Worm (Caenorhabditis elegans) whole organism, mixed stage, embryonic: ENCODE results near the gene D2023.4.
A peak's percentile ranks its signal among the peaks of the same experiment; 100 is the strongest.

Experiments used
- bed-3 ChIP-seq: fragments of 200-800 bp; sonication (Bioruptor generic); optimal IDR thresholded peaks from 3 replicates; lab custom pipeline; 2018; ENCODE audit warnings: mild to moderate bottlenecking, missing genetic modification characterization, moderate library complexity, missing compliant biosample characterization
- blmp-1 ChIP-seq: fragments of 150-350 bp; optimal IDR thresholded peaks from 2 replicates; lab custom pipeline; 2014; ENCODE audit warnings: missing biosample characterization, missing genetic modification characterization
- elt-3 ChIP-seq: fragments of 150-350 bp; optimal IDR thresholded peaks from 2 replicates; lab custom pipeline; 2014; ENCODE audit warnings: missing biosample characterization, missing genetic modification characterization
- flh-1 ChIP-seq: fragments of 200-800 bp; sonication (Bioruptor generic); optimal IDR thresholded peaks from 2 replicates; lab custom pipeline; 2018; ENCODE audit warnings: mild to moderate bottlenecking, missing genetic modification characterization, moderate library complexity, missing compliant biosample characterization
- ham-2 ChIP-seq: fragments of 200-800 bp; sonication (Bioruptor generic); optimal IDR thresholded peaks from 2 replicates; lab custom pipeline; 2018; ENCODE audit warnings: mild to moderate bottlenecking, missing genetic modification characterization, missing compliant biosample characterization
- lsy-2 ChIP-seq: fragments of 150-350 bp; optimal IDR thresholded peaks from 2 replicates; lab custom pipeline; 2014; ENCODE audit warnings: missing biosample characterization, missing genetic modification characterization
- mep-1 ChIP-seq: fragments of 150-350 bp; optimal IDR thresholded peaks from 2 replicates; lab custom pipeline; 2017; ENCODE audit warnings: missing biosample characterization, missing genetic modification reagents, missing genetic modification characterization, inconsistent platforms
- mls-2 ChIP-seq: sonication (generic microtip); optimal IDR thresholded peaks from 2 replicates; lab custom pipeline; 2016; ENCODE audit warnings: mild to moderate bottlenecking, missing genetic modification characterization, moderate library complexity, missing compliant biosample characterization
- nhr-12 ChIP-seq: fragments of 150-350 bp; optimal IDR thresholded peaks from 2 replicates; lab custom pipeline; 2014; ENCODE audit warnings: missing biosample characterization, missing genetic modification characterization
- nhr-237 ChIP-seq: fragments of 150-350 bp; optimal IDR thresholded peaks from 2 replicates; lab custom pipeline; 2014; ENCODE audit warnings: missing biosample characterization, missing genetic modification characterization
- nhr-28 ChIP-seq: fragments of 150-350 bp; optimal IDR thresholded peaks from 2 replicates; lab custom pipeline; 2014; ENCODE audit warnings: missing biosample characterization, missing genetic modification characterization
- pha-4 ChIP-seq: fragments of 150-350 bp; optimal IDR thresholded peaks from 2 replicates; lab custom pipeline; 2018; ENCODE audit warnings: missing biosample characterization, missing genetic modification reagents, missing genetic modification characterization
- sptf-1 ChIP-seq: sonication (generic microtip); optimal IDR thresholded peaks from 2 replicates; lab custom pipeline; 2017; ENCODE audit warnings: mild to moderate bottlenecking, missing genetic modification characterization, moderate library complexity, missing compliant biosample characterization

ce11 chrV:11799252-11799822 is 26.2 kb downstream of the D2023.4 start:
- TF ChIP-seq nhr-237 (tag; lab: Kevin White, UChicago) (peak; percentile 38), nhr-12 (tag; lab: Kevin White, UChicago) (no peak), flh-1 (no peak), mls-2 (tag; lab: Kevin White, UChicago) (no peak), mep-1 (no peak), nhr-28 (tag; lab: Kevin White, UChicago) (no peak), bed-3 (GFP tag; lab: Kevin White, UChicago) (no peak), ham-2 (GFP tag; lab: Kevin White, UChicago) (no peak), pha-4 (tag; lab: Kevin White, UChicago) (no peak), lsy-2 (tag; lab: Kevin White, UChicago) (no peak), blmp-1 (tag; lab: Kevin White, UChicago) (no peak), elt-3 (tag; lab: Kevin White, UChicago) (peak; percentile 37), sptf-1 (tag; lab: Kevin White, UChicago) (no peak)
